Fruit fly (Drosophila melanogaster) whole organism, embryonic: ENCODE data around the gene CG34148.

Source experiments
- Bdp1 ChIP-seq: fragments of 200-800 bp; sonication (Bioruptor generic); optimal IDR thresholded peaks from 3 replicates; lab custom pipeline; 2016; ENCODE audit warnings: missing biosample characterization, missing genetic modification characterization
- CG10209 ChIP-seq: fragments of 200-800 bp; sonication (Bioruptor generic); optimal IDR thresholded peaks from 3 replicates; lab custom pipeline; 2017; ENCODE audit warnings: missing biosample characterization, mild to moderate bottlenecking, missing genetic modification characterization, missing genetic modification reagents
- CG11085 ChIP-seq: fragments of 200-800 bp; sonication (Bioruptor generic); IDR thresholded peaks from 2 replicates; pipeline ENCODE4 v1.3.6; 2022; ENCODE audit warnings: missing biosample characterization, missing genetic modification characterization
- CG11398 ChIP-seq: fragments of 200-800 bp; sonication (Bioruptor generic); optimal IDR thresholded peaks from 2 replicates; lab custom pipeline; 2016; ENCODE audit warnings: missing biosample characterization, missing genetic modification characterization
- CG12104 ChIP-seq: fragments of 200-800 bp; sonication (Bioruptor generic); optimal IDR thresholded peaks from 3 replicates; lab custom pipeline; 2016; ENCODE audit warnings: missing biosample characterization, missing genetic modification characterization
- CG13775 ChIP-seq: fragments of 200-800 bp; sonication (Bioruptor generic); optimal IDR thresholded peaks from 3 replicates; lab custom pipeline; 2017; ENCODE audit warnings: missing biosample characterization, mild to moderate bottlenecking, missing genetic modification characterization
- CG14050 ChIP-seq: fragments of 200-800 bp; sonication (Bioruptor generic); IDR thresholded peaks from 3 replicates; pipeline ENCODE4 v1.3.6; 2022; ENCODE audit warnings: missing biosample characterization, missing genetic modification characterization
- CG17186 ChIP-seq: fragments of 200-800 bp; sonication (Bioruptor generic); optimal IDR thresholded peaks from 3 replicates; lab custom pipeline; 2017; ENCODE audit warnings: missing biosample characterization, missing genetic modification reagents, missing genetic modification characterization
- CG17385 ChIP-seq: fragments of 200-800 bp; sonication (Bioruptor generic); optimal IDR thresholded peaks from 3 replicates; lab custom pipeline; 2018; ENCODE audit warnings: missing biosample characterization, mild to moderate bottlenecking, missing genetic modification characterization
- CG3838 ChIP-seq: fragments of 200-800 bp; sonication (Bioruptor generic); optimal IDR thresholded peaks from 3 replicates; lab custom pipeline; 2016; ENCODE audit warnings: missing biosample characterization, missing genetic modification characterization
- CG4360 ChIP-seq: fragments of 200-800 bp; sonication (Bioruptor generic); IDR thresholded peaks from 2 replicates; pipeline ENCODE4 v1.3.6; 2022; ENCODE audit warnings: missing biosample characterization, missing genetic modification characterization
- CG6791 ChIP-seq: fragments of 200-800 bp; sonication (Bioruptor generic); IDR thresholded peaks from 3 replicates; pipeline ENCODE4 v1.3.6; 2022; ENCODE audit warnings: missing biosample characterization, missing genetic modification characterization; ENCODE audit not compliant: partially characterized antibody
- CkIIα-i1 ChIP-seq: fragments of 200-800 bp; sonication (Bioruptor generic); IDR thresholded peaks from 2 replicates; pipeline ENCODE4 v1.3.6; 2022; ENCODE audit warnings: missing biosample characterization, missing genetic modification characterization
- D ChIP-seq, 2 experiments: fragments of 200-800 bp in 1 of 2; fragments of >200 bp in 1 of 2; sonication (Bioruptor generic) in 1 of 2; optimal IDR thresholded peaks; 2 replicates in 1 of 2; 3 replicates in 1 of 2; lab custom pipeline; 2017; ENCODE audit warnings: mild to moderate bottlenecking in 1 of 2, missing biosample characterization in 1 of 2, missing genetic modification characterization in 1 of 2, missing genetic modification reagents in 1 of 2
- HLH4C ChIP-seq: fragments of 200-800 bp; sonication (Bioruptor generic); IDR thresholded peaks from 3 replicates; pipeline ENCODE4 v1.3.6; 2022; ENCODE audit warnings: missing biosample characterization, missing genetic modification characterization; ENCODE audit not compliant: partially characterized antibody
- Hand ChIP-seq: fragments of 200-800 bp; sonication (Bioruptor generic); optimal IDR thresholded peaks from 2 replicates; lab custom pipeline; 2017; ENCODE audit warnings: mild to moderate bottlenecking, missing biosample characterization, missing genetic modification reagents, missing genetic modification characterization
- Taf1 ChIP-seq: fragments of 200-800 bp; sonication (Bioruptor generic); IDR thresholded peaks from 2 replicates; pipeline ENCODE4 v1.3.6; 2022; ENCODE audit warnings: missing biosample characterization, missing genetic modification characterization
- ash1 ChIP-seq: fragments of 200-800 bp; sonication (Bioruptor generic); optimal IDR thresholded peaks from 2 replicates; lab custom pipeline; 2018; ENCODE audit warnings: missing biosample characterization, mild to moderate bottlenecking, missing genetic modification characterization
- bowl ChIP-seq: fragments of 200-800 bp; sonication (Bioruptor generic); IDR thresholded peaks from 2 replicates; pipeline ENCODE4 v1.3.6; 2022; ENCODE audit warnings: missing biosample characterization, missing genetic modification characterization
- cad ChIP-seq: fragments of >200 bp; optimal IDR thresholded peaks from 2 replicates; lab custom pipeline; 2017; ENCODE audit warnings: missing biosample characterization, missing genetic modification characterization
- croc ChIP-seq: fragments of 200-800 bp; sonication (Bioruptor generic); conservative IDR thresholded peaks from 3 replicates; pipeline ENCODE4 v1.3.6; 2022; ENCODE audit warnings: missing biosample characterization, missing genetic modification characterization
- da ChIP-seq: fragments of 200-800 bp; sonication (Bioruptor generic); optimal IDR thresholded peaks from 2 replicates; lab custom pipeline; 2016; ENCODE audit warnings: missing biosample characterization, missing genetic modification characterization
- esg ChIP-seq: fragments of 200-800 bp; sonication (Bioruptor generic); conservative IDR thresholded peaks from 2 replicates; pipeline ENCODE4 v1.3.6; 2022; ENCODE audit warnings: missing biosample characterization, missing genetic modification characterization
- gcm2 ChIP-seq: fragments of 200-800 bp; sonication (Bioruptor generic); optimal IDR thresholded peaks from 2 replicates; lab custom pipeline; 2016; ENCODE audit warnings: missing biosample characterization, missing genetic modification characterization
- gfzf ChIP-seq: fragments of 200-800 bp; sonication (Bioruptor generic); optimal IDR thresholded peaks from 2 replicates; lab custom pipeline; 2016; ENCODE audit warnings: missing biosample characterization, mild to moderate bottlenecking, missing genetic modification characterization, moderate library complexity
- grn ChIP-seq: fragments of 200-800 bp; sonication (Bioruptor generic); optimal IDR thresholded peaks from 3 replicates; lab custom pipeline; 2017; ENCODE audit warnings: missing biosample characterization, missing genetic modification characterization
- kah ChIP-seq: fragments of 200-800 bp; sonication (Bioruptor generic); optimal IDR thresholded peaks from 2 replicates; lab custom pipeline; 2018; ENCODE audit warnings: missing biosample characterization, mild to moderate bottlenecking, missing genetic modification characterization
- kni ChIP-seq: fragments of 200-800 bp; sonication (Bioruptor generic); optimal IDR thresholded peaks from 3 replicates; lab custom pipeline; 2017; ENCODE audit warnings: mild to moderate bottlenecking, missing biosample characterization, missing genetic modification reagents, missing genetic modification characterization
- lilli ChIP-seq: fragments of 200-800 bp; sonication (Bioruptor generic); optimal IDR thresholded peaks from 3 replicates; lab custom pipeline; 2016; ENCODE audit warnings: missing biosample characterization, missing genetic modification characterization
- mld ChIP-seq: fragments of 200-800 bp; sonication (Bioruptor generic); IDR thresholded peaks from 3 replicates; pipeline ENCODE4 v1.3.6; 2022; ENCODE audit warnings: missing biosample characterization, missing genetic modification characterization; ENCODE audit not compliant: partially characterized antibody
- pfk ChIP-seq: fragments of 200-800 bp; sonication (Bioruptor generic); optimal IDR thresholded peaks from 2 replicates; lab custom pipeline; 2018; ENCODE audit warnings: missing biosample characterization, mild to moderate bottlenecking, missing genetic modification characterization, moderate library complexity
- phol ChIP-seq: fragments of 200-800 bp; sonication (Bioruptor generic); optimal IDR thresholded peaks from 3 replicates; lab custom pipeline; 2018; ENCODE audit warnings: missing biosample characterization, mild to moderate bottlenecking, missing genetic modification characterization, moderate library complexity
- rib ChIP-seq: fragments of 200-800 bp; sonication (Bioruptor generic); IDR thresholded peaks from 2 replicates; pipeline ENCODE4 v1.3.6; 2022; ENCODE audit warnings: missing biosample characterization, missing genetic modification characterization
- seq ChIP-seq: fragments of 200-800 bp; sonication (Bioruptor generic); IDR thresholded peaks from 2 replicates; pipeline ENCODE4 v1.3.6; 2022; ENCODE audit warnings: missing biosample characterization, missing genetic modification characterization
- shn ChIP-seq: fragments of 200-800 bp; sonication (Bioruptor generic); optimal IDR thresholded peaks from 3 replicates; lab custom pipeline; 2016; ENCODE audit warnings: missing biosample characterization, missing genetic modification characterization
- slbo ChIP-seq: fragments of 200-800 bp; sonication (Bioruptor generic); IDR thresholded peaks from 2 replicates; pipeline ENCODE4 v1.3.6; 2022; ENCODE audit warnings: missing biosample characterization, missing genetic modification characterization
- so ChIP-seq: fragments of 200-800 bp; sonication (Bioruptor generic); IDR thresholded peaks from 3 replicates; pipeline ENCODE4 v1.3.6; 2022; ENCODE audit warnings: missing biosample characterization, missing genetic modification characterization
- sqz ChIP-seq: fragments of 200-800 bp; sonication (Bioruptor generic); optimal IDR thresholded peaks from 3 replicates; lab custom pipeline; 2018; ENCODE audit warnings: missing biosample characterization, mild to moderate bottlenecking, missing genetic modification characterization
- usp ChIP-seq: fragments of >200 bp; optimal IDR thresholded peaks from 2 replicates; lab custom pipeline; 2017; ENCODE audit warnings: missing biosample characterization, missing genetic modification characterization

Gene CG34148

DNA sequence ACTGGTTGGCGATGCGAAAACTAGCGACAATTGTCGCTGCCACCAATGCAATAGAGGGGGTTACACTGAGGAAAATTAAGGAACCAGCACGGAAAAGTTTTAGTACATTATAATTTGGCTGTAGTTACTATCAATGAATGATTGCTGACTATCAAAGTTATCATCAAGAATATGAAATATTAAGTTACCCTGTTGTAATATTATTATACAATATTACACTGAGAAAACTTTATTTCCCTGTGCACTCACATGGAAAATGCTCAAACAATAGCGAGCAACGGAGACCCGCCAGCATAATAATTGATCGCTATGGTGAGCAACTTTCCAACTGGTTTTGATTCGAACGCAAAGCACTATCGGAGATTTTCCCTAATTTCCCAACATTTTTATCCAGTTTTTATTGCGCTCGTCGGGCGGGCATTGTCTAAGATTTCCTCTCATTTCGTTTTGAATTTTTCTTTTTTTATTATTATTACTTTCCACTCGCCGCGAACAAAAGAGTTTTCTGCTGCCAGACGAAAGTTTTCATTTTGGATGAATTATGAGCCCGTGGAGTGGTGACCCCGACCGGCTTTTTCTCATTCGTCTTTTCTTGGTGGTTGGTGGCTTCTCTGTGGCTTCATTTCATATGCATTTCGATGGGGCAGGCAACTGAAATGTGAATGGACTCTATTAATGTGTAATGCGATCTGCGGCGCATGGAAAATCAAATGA lies 16.2 kb downstream of the CG34148 start (continued):
- peak; percentile 9 for TF ChIP-seq Bdp1 (GFP tag; lab: Kevin White, UChicago)
- TF ChIP-seq kni (GFP tag; lab: Kevin White, UChicago), result peak; percentile 65
- TF ChIP-seq phol (tag; lab: Kevin White, UChicago), result peak; percentile 85
- TF ChIP-seq CG10209 (GFP tag; lab: Kevin White, UChicago), result peak; percentile 73
- no peak for TF ChIP-seq mld (GFP tag; lab: Robert Waterston, UW)
- TF ChIP-seq cad (GFP tag; lab: Kevin White, UChicago), result no peak
- TF ChIP-seq esg (GFP tag; lab: Robert Waterston, UW), result peak; percentile 65
- TF ChIP-seq CG4360 (GFP tag; lab: Robert Waterston, UW), result no peak; the same call in 1 of the 2 replicates
- no peak for TF ChIP-seq bowl (GFP tag; lab: Robert Waterston, UW)
- peak; percentile 52 for TF ChIP-seq CG13775
- TF ChIP-seq da (GFP tag; lab: Kevin White, UChicago), result no peak
- TF ChIP-seq CG12104 (GFP tag; lab: Kevin White, UChicago), result no peak
- peak; percentile 42 for TF ChIP-seq lilli (GFP tag; lab: Kevin White, UChicago)
- no peak for TF ChIP-seq CG11085 (GFP tag; lab: Robert Waterston, UW)
- no peak for TF ChIP-seq CG3838 (GFP tag; lab: Kevin White, UChicago)
- TF ChIP-seq rib (GFP tag; lab: Robert Waterston, UW), result no peak
- TF ChIP-seq shn, result no peak
- no peak for TF ChIP-seq gfzf
- peak; percentile 79; the same call in 2 of the 3 replicates for TF ChIP-seq croc (GFP tag; lab: Robert Waterston, UW)
- peak; percentile 21 for TF ChIP-seq CG17186 (GFP tag; lab: Kevin White, UChicago)
- peak; percentile 43 for TF ChIP-seq kah (GFP tag; lab: Kevin White, UChicago)
- TF ChIP-seq CG14050 (GFP tag; lab: Robert Waterston, UW), result peak; percentile 27; the same call in 1 of the 3 replicates
- peak; percentile 49 for TF ChIP-seq sqz
- TF ChIP-seq gcm2, result no peak
- TF ChIP-seq D (optimal IDR thresholded peaks at IDR 0.05; lab: Kevin White, UChicago), result no peak
- TF ChIP-seq D (GFP tag; optimal IDR thresholded peaks at IDR 0.05; lab: Kevin White, UChicago), result peak; percentile 80
- TF ChIP-seq so (GFP tag; lab: Robert Waterston, UW), result peak; percentile 74; the same call in 1 of the 3 replicates
- TF ChIP-seq HLH4C (GFP tag; lab: Robert Waterston, UW), result no peak
- TF ChIP-seq CkIIα-i1 (GFP tag; lab: Robert Waterston, UW), result no peak
- TF ChIP-seq ash1 (GFP tag; lab: Kevin White, UChicago), result no peak
- TF ChIP-seq CG6791 (GFP tag; lab: Robert Waterston, UW), result no peak
- peak; percentile 77 for TF ChIP-seq CG17385 (GFP tag; lab: Kevin White, UChicago)
- TF ChIP-seq Taf1 (GFP tag; lab: Robert Waterston, UW), result no peak
- TF ChIP-seq Hand (GFP tag; lab: Kevin White, UChicago), result peak; percentile 25
- TF ChIP-seq grn (GFP tag; lab: Kevin White, UChicago), result no peak
- TF ChIP-seq seq (GFP tag; lab: Robert Waterston, UW), result peak; percentile 46; the same call in 1 of the 2 replicates
- TF ChIP-seq slbo (GFP tag; lab: Robert Waterston, UW), result no peak
- TF ChIP-seq pfk (GFP tag; lab: Kevin White, UChicago), result no peak
- no peak for TF ChIP-seq CG11398 (GFP tag; lab: Kevin White, UChicago)
- TF ChIP-seq usp (GFP tag; lab: Kevin White, UChicago), result no peak
